Worm (Caenorhabditis elegans) whole organism, L4/young adult: ENCODE data around the gene 2L52.1.

Experiments
- W03F9.2 ChIP-seq: fragments of 150-350 bp; optimal IDR thresholded peaks from 2 replicates; lab custom pipeline; 2014; ENCODE audit warnings: missing biosample characterization, missing genetic modification characterization
- dao-5 ChIP-seq: sonication (generic microtip); optimal IDR thresholded peaks from 2 replicates; lab custom pipeline; 2016; ENCODE audit warnings: missing genotype, missing genetic modification characterization, moderate library complexity, missing compliant biosample characterization
- him-1 ChIP-seq: sonication (generic microtip); optimal IDR thresholded peaks from 2 replicates; lab custom pipeline; 2016; ENCODE audit warnings: missing genotype, missing genetic modification reagents, missing genetic modification characterization, missing compliant biosample characterization

DNA sequence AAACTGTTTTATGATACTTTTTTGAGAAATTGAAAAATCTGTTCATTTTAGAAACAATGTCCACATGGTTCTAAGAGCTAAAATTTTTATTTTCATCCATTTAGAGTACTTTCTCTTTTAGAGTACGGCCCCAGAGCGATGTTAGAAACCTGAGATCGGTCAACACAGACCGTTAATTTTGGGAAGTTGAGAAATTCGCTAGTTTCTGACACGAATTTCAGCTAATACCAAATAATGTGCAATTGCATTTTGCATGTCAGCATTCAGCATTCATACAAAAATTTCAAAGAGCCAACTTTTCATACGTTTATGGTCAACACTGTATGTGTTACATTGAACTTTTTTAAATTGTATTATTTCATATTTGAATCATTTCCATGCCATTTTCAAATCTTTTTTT lies 3.1 kb downstream of the 2L52.1 start:
- TF ChIP-seq dao-5 = no peak
- no peak for TF ChIP-seq W03F9.2 (tag; lab: Kevin White, UChicago)
- no peak for TF ChIP-seq him-1 (tag; lab: Kevin White, UChicago)
